Worm (Caenorhabditis elegans) whole organism, late embryonic: Measurements from ENCODE around the gene rpn-2.
A peak's percentile ranks its signal among the peaks of the same experiment; 100 is the strongest.

ENCODE experiments used
- C08G9.2 ChIP-seq: sonication (generic microtip); optimal IDR thresholded peaks from 2 replicates; lab custom pipeline; 2016; ENCODE audit warnings: mild to moderate bottlenecking, missing genetic modification characterization, moderate library complexity, missing compliant biosample characterization
- F13H6.1 ChIP-seq: sonication (generic microtip); optimal IDR thresholded peaks from 2 replicates; lab custom pipeline; 2016; ENCODE audit warnings: missing genetic modification characterization, missing compliant biosample characterization
- Y22D7AL.16 ChIP-seq: sonication (generic microtip); optimal IDR thresholded peaks from 2 replicates; lab custom pipeline; 2016; ENCODE audit warnings: missing genetic modification characterization, missing compliant biosample characterization
- ahr-1 ChIP-seq: sonication (generic microtip); optimal IDR thresholded peaks from 2 replicates; lab custom pipeline; 2016; ENCODE audit warnings: missing genetic modification characterization, missing compliant biosample characterization
- ama-1 ChIP-seq: fragments of 150-350 bp; optimal IDR thresholded peaks from 2 replicates; lab custom pipeline; 2014
- ceh-2 ChIP-seq: sonication (generic microtip); optimal IDR thresholded peaks from 2 replicates; lab custom pipeline; 2016; ENCODE audit warnings: missing genotype, missing genetic modification characterization, missing compliant biosample characterization
- ceh-22 ChIP-seq: sonication (generic microtip); optimal IDR thresholded peaks from 2 replicates; lab custom pipeline; 2017; ENCODE audit warnings: missing biosample characterization, missing genetic modification characterization
- ceh-24 ChIP-seq: sonication (generic microtip); optimal IDR thresholded peaks from 2 replicates; lab custom pipeline; 2016; ENCODE audit warnings: mild to moderate bottlenecking, missing genetic modification characterization, missing compliant biosample characterization
- ceh-34 ChIP-seq: sonication (generic microtip); optimal IDR thresholded peaks from 2 replicates; lab custom pipeline; 2016; ENCODE audit warnings: mild to moderate bottlenecking, missing genetic modification characterization, missing compliant biosample characterization
- ceh-48 ChIP-seq: sonication (generic microtip); optimal IDR thresholded peaks from 2 replicates; lab custom pipeline; 2016; ENCODE audit warnings: missing genetic modification characterization, inconsistent platforms, missing compliant biosample characterization
- ceh-6 ChIP-seq: fragments of 200-800 bp; sonication (Bioruptor generic); optimal IDR thresholded peaks from 2 replicates; lab custom pipeline; 2018; ENCODE audit warnings: mild to moderate bottlenecking, missing genetic modification characterization, missing compliant biosample characterization
- elt-2 ChIP-seq: sonication (generic microtip); optimal IDR thresholded peaks from 2 replicates; lab custom pipeline; 2016; ENCODE audit warnings: missing genetic modification reagents, missing genetic modification characterization, missing compliant biosample characterization
- eyg-1 ChIP-seq: sonication (generic microtip); optimal IDR thresholded peaks from 2 replicates; lab custom pipeline; 2016; ENCODE audit warnings: missing genotype, missing genetic modification characterization, missing compliant biosample characterization
- fax-1 ChIP-seq: sonication (generic microtip); optimal IDR thresholded peaks from 2 replicates; lab custom pipeline; 2016; ENCODE audit warnings: missing genotype, missing genetic modification characterization, missing compliant biosample characterization
- fkh-6 ChIP-seq: sonication (generic microtip); optimal IDR thresholded peaks from 2 replicates; lab custom pipeline; 2016; ENCODE audit warnings: missing genetic modification characterization, missing compliant biosample characterization
- hlh-13 ChIP-seq: fragments of 200-800 bp; sonication (Bioruptor generic); optimal IDR thresholded peaks from 2 replicates; lab custom pipeline; 2018; ENCODE audit warnings: mild to moderate bottlenecking, missing genetic modification characterization, missing compliant biosample characterization
- hlh-15 ChIP-seq: sonication (generic microtip); optimal IDR thresholded peaks from 2 replicates; lab custom pipeline; 2016; ENCODE audit warnings: missing genetic modification characterization, missing compliant biosample characterization
- hlh-6 ChIP-seq: sonication (generic microtip); optimal IDR thresholded peaks from 2 replicates; lab custom pipeline; 2016; ENCODE audit warnings: missing genotype, missing genetic modification characterization, missing compliant biosample characterization
- lim-6 ChIP-seq: sonication (generic microtip); optimal IDR thresholded peaks from 2 replicates; lab custom pipeline; 2016; ENCODE audit warnings: missing genetic modification characterization, missing compliant biosample characterization
- nhr-11 ChIP-seq: fragments of 150-350 bp; optimal IDR thresholded peaks from 2 replicates; lab custom pipeline; 2014; ENCODE audit warnings: missing biosample characterization, missing genetic modification characterization
- nhr-232 ChIP-seq: sonication (generic microtip); optimal IDR thresholded peaks from 2 replicates; lab custom pipeline; 2016; ENCODE audit warnings: missing genetic modification characterization, missing compliant biosample characterization
- odd-2 ChIP-seq: sonication (generic microtip); optimal IDR thresholded peaks from 2 replicates; lab custom pipeline; 2017; ENCODE audit warnings: antibody characterized with exemption, mild to moderate bottlenecking, missing genetic modification characterization, missing compliant biosample characterization
- pag-3 ChIP-seq: sonication (generic microtip); optimal IDR thresholded peaks from 2 replicates; lab custom pipeline; 2016; ENCODE audit warnings: missing compliant biosample characterization, missing genetic modification characterization, borderline replicate concordance
- pat-9 ChIP-seq: fragments of 200-800 bp; sonication (Bioruptor generic); optimal IDR thresholded peaks from 2 replicates; lab custom pipeline; 2018; ENCODE audit warnings: mild to moderate bottlenecking, missing genetic modification characterization, moderate library complexity, missing compliant biosample characterization
- pha-2 ChIP-seq: sonication (generic microtip); optimal IDR thresholded peaks from 2 replicates; lab custom pipeline; 2017; ENCODE audit warnings: mild to moderate bottlenecking, missing genetic modification characterization, missing compliant biosample characterization
- pha-4 ChIP-seq: fragments of 150-350 bp; optimal IDR thresholded peaks from 2 replicates; lab custom pipeline; 2018; ENCODE audit warnings: missing biosample characterization, missing genetic modification reagents, missing genetic modification characterization
- pqm-1 ChIP-seq: sonication (generic microtip); optimal IDR thresholded peaks from 2 replicates; lab custom pipeline; 2016; ENCODE audit warnings: missing genetic modification characterization, missing compliant biosample characterization
- ref-2 ChIP-seq: sonication (generic microtip); optimal IDR thresholded peaks from 2 replicates; lab custom pipeline; 2016; ENCODE audit warnings: missing genetic modification characterization, missing compliant biosample characterization
- sdc-2 ChIP-seq: sonication (generic microtip); optimal IDR thresholded peaks from 2 replicates; lab custom pipeline; 2016; ENCODE audit warnings: missing genotype, missing genetic modification characterization, missing compliant biosample characterization
- sox-2 ChIP-seq: fragments of 200-800 bp; sonication (Bioruptor generic); IDR thresholded peaks from 2 replicates; pipeline ENCODE4 v1.3.6; 2022; ENCODE audit warnings: missing genetic modification reagents, missing genetic modification characterization, missing compliant biosample characterization
- sox-4 ChIP-seq: sonication (generic microtip); optimal IDR thresholded peaks from 2 replicates; lab custom pipeline; 2017; ENCODE audit warnings: mild to moderate bottlenecking, missing genetic modification characterization, inconsistent platforms, missing compliant biosample characterization
- syd-9 ChIP-seq: sonication (generic microtip); optimal IDR thresholded peaks from 2 replicates; lab custom pipeline; 2016; ENCODE audit warnings: mild to moderate bottlenecking, missing genetic modification characterization, moderate library complexity, missing compliant biosample characterization
- unc-3 ChIP-seq, 2 experiments: fragments of 200-800 bp in 1 of 2; sonication (Bioruptor generic) in 1 of 2; sonication (generic microtip) in 1 of 2; conservative IDR thresholded peaks in 1 of 2; optimal IDR thresholded peaks in 1 of 2; 2 replicates each; pipeline versions ENCODE4 v1.3.6 to Lab custom; 2016 to 2022; ENCODE audit warnings: missing compliant biosample characterization in 2 of 2, missing genetic modification characterization in 2 of 2, missing genetic modification reagents in 1 of 2
- unc-42 ChIP-seq: sonication (generic microtip); optimal IDR thresholded peaks from 2 replicates; lab custom pipeline; 2016; ENCODE audit warnings: missing genotype, missing genetic modification characterization, missing compliant biosample characterization
- unc-86 ChIP-seq: sonication (generic microtip); optimal IDR thresholded peaks from 2 replicates; lab custom pipeline; 2016; ENCODE audit warnings: missing genetic modification characterization, missing compliant biosample characterization

Gene rpn-2

ce11 chrIII:6158642-6159475, 40.1 kb upstream of the rpn-2 start, which contains the start of gene nfm-1 (continued):
- TF ChIP-seq ceh-48 (tag; lab: Kevin White, UChicago) = peak; percentile 77
- TF ChIP-seq lim-6 = no peak
- no peak for TF ChIP-seq pha-4 (tag; lab: Kevin White, UChicago)
- TF ChIP-seq pha-2 = peak; percentile 85
- no peak for TF ChIP-seq fkh-6 (tag; lab: Kevin White, UChicago)
- peak; percentile 25 for TF ChIP-seq unc-42
- peak; percentile 80 for TF ChIP-seq pat-9
- TF ChIP-seq ref-2 (tag; lab: Kevin White, UChicago) = peak; percentile 64
- peak; percentile 32 for TF ChIP-seq ceh-24 (tag; lab: Kevin White, UChicago)
- TF ChIP-seq hlh-13 (GFP tag; lab: Kevin White, UChicago) = peak; percentile 40
- TF ChIP-seq eyg-1 (tag; lab: Kevin White, UChicago) = peak; percentile 38
- TF ChIP-seq Y22D7AL.16 (tag; lab: Kevin White, UChicago) = peak; percentile 66
- TF ChIP-seq ceh-22 (tag; lab: Kevin White, UChicago) = no peak
- TF ChIP-seq ceh-2 (tag; lab: Kevin White, UChicago) = peak; percentile 25
- peak; percentile 68 for TF ChIP-seq unc-86
- no peak for TF ChIP-seq pag-3 (tag; lab: Kevin White, UChicago)
- TF ChIP-seq hlh-15 (tag; lab: Kevin White, UChicago) = peak; percentile 63
- TF ChIP-seq syd-9 = peak; percentile 48
- TF ChIP-seq hlh-6 (tag; lab: Kevin White, UChicago) = peak; percentile 26
- TF ChIP-seq, all 69 proteins: peak for 50

- no peak for TF ChIP-seq ceh-34 (tag; lab: Kevin White, UChicago)
- TF ChIP-seq pat-9 = no peak
- no peak for TF ChIP-seq F13H6.1 (tag; lab: Kevin White, UChicago)
Measured at ce11 chrIII:6163381-6163780, 35.6 kb upstream of the rpn-2 start.

- TF ChIP-seq elt-2 (tag; lab: Kevin White, UChicago) (peak; percentile 18), eyg-1 (tag; lab: Kevin White, UChicago) (no peak)
- TF ChIP-seq, all 69 proteins: peak for 1
Measured at ce11 chrIII:6164253-6164971, 34.6 kb upstream of the rpn-2 start, which contains the start of gene F42A10.9. Gene F42A10.9, plus strand, starts transcription at chrIII:6164573.

ce11 chrIII:6165240-6165639, 33.7 kb upstream of the rpn-2 start:
- no peak for TF ChIP-seq ref-2 (tag; lab: Kevin White, UChicago)
- no peak for TF ChIP-seq odd-2
- TF ChIP-seq, all 69 proteins: peak for 0

- no peak for TF ChIP-seq pha-4 (tag; lab: Kevin White, UChicago)
- no peak for TF ChIP-seq sox-2
- TF ChIP-seq sdc-2 (tag; lab: Kevin White, UChicago) = no peak
- no peak for TF ChIP-seq unc-3 (GFP tag; conservative IDR thresholded peaks at IDR 0.05; lab: Robert Waterston, UW)
- no peak for TF ChIP-seq unc-3 (tag; optimal IDR thresholded peaks at IDR 0.05; lab: Kevin White, UChicago)
- TF ChIP-seq fax-1 (tag; lab: Kevin White, UChicago) = no peak
- no peak for TF ChIP-seq ama-1
- no peak for TF ChIP-seq pqm-1
- no peak for TF ChIP-seq nhr-11 (tag; lab: Kevin White, UChicago)
- TF ChIP-seq ceh-34 (tag; lab: Kevin White, UChicago) = no peak
- no peak for TF ChIP-seq ceh-6 (GFP tag; lab: Kevin White, UChicago)
- no peak for TF ChIP-seq ahr-1
- no peak for TF ChIP-seq nhr-232 (tag; lab: Kevin White, UChicago)
- no peak for TF ChIP-seq pha-2
- TF ChIP-seq hlh-15 (tag; lab: Kevin White, UChicago) = no peak
- no peak for TF ChIP-seq C08G9.2 (tag; lab: Kevin White, UChicago)
- no peak for TF ChIP-seq sox-4 (tag; lab: Kevin White, UChicago)
- no peak for TF ChIP-seq Y22D7AL.16 (tag; lab: Kevin White, UChicago)
Measured at ce11 chrIII:6166634-6167033, 32.4 kb upstream of the rpn-2 start.
